Worm (Caenorhabditis elegans): ENCODE results near the gene arrd-8.
A peak's percentile ranks its signal among the peaks of the same experiment; 100 is the strongest.

ce11 chrII:12099889-12100288 lies 35.0 kb downstream of the arrd-8 start, which contains the start of gene Y17G7B.17:
- TF ChIP-seq him-1 (tag; optimal IDR thresholded peaks at IDR 0.05): no peak
- peak; percentile 17 for TF ChIP-seq W03F9.2 (tag; optimal IDR thresholded peaks at IDR 0.05)

Data from whole organism, L4/young adult.